Worm (Caenorhabditis elegans): ENCODE results near the gene cyp-29A2.
A peak's percentile ranks its signal among the peaks of the same experiment; 100 is the strongest.

- TF ChIP-seq Y75B8A.6 (GFP tag; IDR thresholded peaks at IDR 0.05) (no peak), snpc-4 (tag; optimal IDR thresholded peaks at IDR 0.05) (no peak), nhr-76 (tag; optimal IDR thresholded peaks at IDR 0.05) (no peak), ztf-11 (tag; optimal IDR thresholded peaks at IDR 0.05) (no peak), unc-62 (GFP tag; optimal IDR thresholded peaks at IDR 0.05 in 1 of 2) (peak in 1 of 2 experiments; percentile 58), unc-62 (tag; optimal IDR thresholded peaks at IDR 0.05) (no peak), nhr-77 (tag; optimal IDR thresholded peaks at IDR 0.05) (peak; percentile 92), unc-39 (tag; optimal IDR thresholded peaks at IDR 0.05) (no peak), T26A8.4 (GFP tag; IDR thresholded peaks at IDR 0.05) (no peak), fos-1 (tag; optimal IDR thresholded peaks at IDR 0.05) (no peak), mep-1 (tag; optimal IDR thresholded peaks at IDR 0.05) (no peak)
Measured at ce11 chrV:11217394-11217793, at the start of gene cyp-29A2.
